Fruit fly (Drosophila melanogaster): Measurements from ENCODE around the gene trn.

- TF ChIP-seq salr (GFP tag; optimal IDR thresholded peaks at IDR 0.05) (peak in 1 of 2 experiments; percentile 76), Lpt (GFP tag; optimal IDR thresholded peaks at IDR 0.05) (peak; percentile 33), CG1621 (tag; optimal IDR thresholded peaks at IDR 0.05) (peak; percentile 10), Ets96B (tag; optimal IDR thresholded peaks at IDR 0.05) (peak; percentile 83)
These were observed 4.7 kb upstream of the trn start for dm6 chr3L:13109362-13109761.
